Fruit fly (Drosophila melanogaster): ENCODE results near the gene CG10761.

DNA sequence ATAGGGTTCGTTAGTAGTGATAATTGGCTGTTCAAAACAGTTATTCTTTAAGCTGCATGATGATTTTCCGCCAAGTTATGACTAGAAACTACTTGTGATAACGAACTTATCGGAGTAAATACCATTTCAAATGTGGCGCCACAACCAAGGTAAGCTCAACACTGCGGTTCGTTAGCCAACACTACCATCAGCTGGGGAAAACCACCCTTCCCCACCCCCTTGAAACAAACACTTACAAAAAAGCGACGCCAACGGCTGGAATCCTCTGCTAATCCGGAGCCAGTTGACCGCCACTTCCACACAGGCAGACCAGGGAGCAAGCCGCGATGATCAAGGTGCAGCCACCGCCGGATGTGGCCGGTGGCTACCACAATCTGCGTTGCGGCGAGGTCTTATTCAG, 9.9 kb downstream of the CG10761 start, which contains the start of gene CG18262:
- TF ChIP-seq CTCF (optimal IDR thresholded peaks at IDR 0.05): no peak
- no peak for TF ChIP-seq CG8478 (optimal IDR thresholded peaks at IDR 0.05)
